Worm (Caenorhabditis elegans): ENCODE results near the gene K07B1.7.

Gene K07B1.7

DNA sequence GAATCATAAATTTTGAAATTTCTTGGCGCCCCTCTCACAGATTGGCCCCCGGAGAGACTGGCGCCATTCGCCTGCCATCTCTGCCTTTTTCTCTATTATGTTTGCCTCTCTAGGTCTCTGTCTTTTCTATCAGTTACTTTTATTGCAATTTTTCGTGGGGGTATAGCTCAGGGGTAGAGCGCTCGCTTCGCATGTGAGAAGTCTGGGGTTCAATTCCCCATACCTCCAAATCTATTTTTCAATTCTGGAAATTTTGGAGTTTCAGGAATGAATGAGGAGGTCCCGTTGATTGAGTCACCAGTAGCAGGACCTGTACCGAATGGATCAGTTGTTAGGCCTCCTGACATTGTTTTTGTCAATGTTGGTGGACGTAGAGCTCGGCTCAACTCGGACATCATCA is 28.7 kb downstream of the K07B1.7 start, which contains the start of gene kvs-3 (continued):
- TF ChIP-seq madf-6 (GFP tag; IDR thresholded peaks at IDR 0.05): no peak; the same call in 1 of the 2 replicates
- 0 out of 2 replicates have a peak, but pooled peaks have one; percentile 48 for TF ChIP-seq lir-1 (GFP tag; conservative IDR thresholded peaks at IDR 0.05)
- TF ChIP-seq hmg-1.2 (GFP tag; IDR thresholded peaks at IDR 0.05): peak; percentile 80
- TF ChIP-seq athp-1 (tag; optimal IDR thresholded peaks at IDR 0.05): peak; percentile 89
- TF ChIP-seq madf-8 (GFP tag; conservative IDR thresholded peaks at IDR 0.05): no peak
- TF ChIP-seq ceh-79 (tag; optimal IDR thresholded peaks at IDR 0.05): peak; percentile 81
- TF ChIP-seq aptf-2 (GFP tag; conservative IDR thresholded peaks at IDR 0.05): no peak
- TF ChIP-seq dox-1 (GFP tag; IDR thresholded peaks at IDR 0.05): no peak; the same call in 1 of the 2 replicates
- 0 out of 2 replicates have a peak, but pooled peaks have one; percentile 39 for TF ChIP-seq hmg-20 (GFP tag; IDR thresholded peaks at IDR 0.05)
- TF ChIP-seq cebp-1 (GFP tag; IDR thresholded peaks at IDR 0.05): peak; percentile 55; the same call in 1 of the 2 replicates
- no peak for TF ChIP-seq cebp-1 (tag; optimal IDR thresholded peaks at IDR 0.05)
- peak; percentile 49; the same call in 1 of the 2 replicates for TF ChIP-seq B0019.2 (GFP tag; conservative IDR thresholded peaks at IDR 0.05)
- TF ChIP-seq hlh-26 (GFP tag; conservative IDR thresholded peaks at IDR 0.05): no peak
- peak; percentile 67 for TF ChIP-seq K11D2.4 (GFP tag; IDR thresholded peaks at IDR 0.05)
- TF ChIP-seq unc-130 (GFP tag; optimal IDR thresholded peaks at IDR 0.05): peak; percentile 44
- TF ChIP-seq ztf-6 (GFP tag; IDR thresholded peaks at IDR 0.05): peak; percentile 51; the same call in 1 of the 2 replicates
- TF ChIP-seq somi-1 (GFP tag; optimal IDR thresholded peaks at IDR 0.05): peak; percentile 37
- no peak for TF ChIP-seq unc-62 (GFP tag; optimal IDR thresholded peaks at IDR 0.05)
- TF ChIP-seq mel-28 (tag; optimal IDR thresholded peaks at IDR 0.05; ENCODE audit: borderline replicate concordance): no peak
- peak; percentile 78 for TF ChIP-seq madf-3 (GFP tag; IDR thresholded peaks at IDR 0.05)
- TF ChIP-seq attf-5 (GFP tag; optimal IDR thresholded peaks at IDR 0.05): peak; percentile 79
- peak; percentile 92 for TF ChIP-seq ztf-28 (GFP tag; IDR thresholded peaks at IDR 0.05)
- 0 out of 2 replicates have a peak, but pooled peaks have one; percentile 76 for TF ChIP-seq cebp-2 (GFP tag; IDR thresholded peaks at IDR 0.05)
- TF ChIP-seq Y53G8AR.9 (GFP tag; conservative IDR thresholded peaks at IDR 0.05): peak; percentile 83
- peak; percentile 90 for TF ChIP-seq ceh-40 (GFP tag; IDR thresholded peaks at IDR 0.05)
- TF ChIP-seq snpc-1.1 (tag; optimal IDR thresholded peaks at IDR 0.05; ENCODE audit: insufficient read depth): peak; percentile 55
- TF ChIP-seq ztf-18 (tag; optimal IDR thresholded peaks at IDR 0.05): peak; percentile 84
- TF ChIP-seq F33H1.4 (GFP tag; IDR thresholded peaks at IDR 0.05): no peak
- TF ChIP-seq ets-4 (GFP tag; optimal IDR thresholded peaks at IDR 0.05): peak; percentile 37
- peak; percentile 69; the same call in 1 of the 2 replicates for TF ChIP-seq Y79H2A.3 (GFP tag; conservative IDR thresholded peaks at IDR 0.05)
- peak; percentile 62 for TF ChIP-seq F23B12.7 (tag; optimal IDR thresholded peaks at IDR 0.05; ENCODE audit: insufficient read depth)
- TF ChIP-seq sdz-38 (tag; optimal IDR thresholded peaks at IDR 0.05): peak; percentile 10
- TF ChIP-seq Y95B8A.8 (GFP tag; IDR thresholded peaks at IDR 0.05): 0 out of 2 replicates have a peak, but pooled peaks have one; percentile 8
- peak; percentile 83 for TF ChIP-seq hrde-1 (tag; optimal IDR thresholded peaks at IDR 0.05; ENCODE audit: borderline replicate concordance)
- peak; percentile 40; the same call in 1 of the 2 replicates for TF ChIP-seq ceh-91 (GFP tag; IDR thresholded peaks at IDR 0.05)
- peak; percentile 61 for TF ChIP-seq F49E8.2 (tag; optimal IDR thresholded peaks at IDR 0.05; ENCODE audit: insufficient read depth)
- TF ChIP-seq egl-18 (GFP tag; IDR thresholded peaks at IDR 0.05): peak; percentile 75; the same call in 1 of the 2 replicates
- TF ChIP-seq ccch-3 (GFP tag; optimal IDR thresholded peaks at IDR 0.05): peak; percentile 53
- TF ChIP-seq ceh-27 (GFP tag; optimal IDR thresholded peaks at IDR 0.05): peak; percentile 77
- TF ChIP-seq B0261.1 (tag; optimal IDR thresholded peaks at IDR 0.05): peak; percentile 95
- TF ChIP-seq mcd-1 (GFP tag; IDR thresholded peaks at IDR 0.05): no peak; the same call in 1 of the 2 replicates
- TF ChIP-seq nfyb-1 (GFP tag; IDR thresholded peaks at IDR 0.05): peak; percentile 92
- TF ChIP-seq Y53F4B.3 (GFP tag; IDR thresholded peaks at IDR 0.05): peak; percentile 69; the same call in 1 of the 2 replicates
- peak; percentile 67; the same call in 1 of the 2 replicates for TF ChIP-seq ekl-4 (GFP tag; IDR thresholded peaks at IDR 0.05)
- peak; percentile 78 for TF ChIP-seq K12H6.12 (tag; optimal IDR thresholded peaks at IDR 0.05)
- no peak for TF ChIP-seq xnd-1 (tag; optimal IDR thresholded peaks at IDR 0.05)
- no peak for TF ChIP-seq ama-1 (optimal IDR thresholded peaks at IDR 0.05)
- TF ChIP-seq ama-1 (GFP tag; optimal IDR thresholded peaks at IDR 0.05): peak; percentile 67 to 68

All from whole organism, young adult.